Fruit fly (Drosophila melanogaster) Kc167 (cell line): ENCODE data around the gene pes.

ENCODE experiments used
- insv ChIP-seq: fragments of >200 bp; optimal IDR thresholded peaks from 3 replicates; lab custom pipeline; 2018; ENCODE audit warnings: missing external identifiers
- psq ChIP-seq: fragments of >200 bp; optimal IDR thresholded peaks from 2 replicates; lab custom pipeline; 2017; ENCODE audit warnings: missing external identifiers

DNA sequence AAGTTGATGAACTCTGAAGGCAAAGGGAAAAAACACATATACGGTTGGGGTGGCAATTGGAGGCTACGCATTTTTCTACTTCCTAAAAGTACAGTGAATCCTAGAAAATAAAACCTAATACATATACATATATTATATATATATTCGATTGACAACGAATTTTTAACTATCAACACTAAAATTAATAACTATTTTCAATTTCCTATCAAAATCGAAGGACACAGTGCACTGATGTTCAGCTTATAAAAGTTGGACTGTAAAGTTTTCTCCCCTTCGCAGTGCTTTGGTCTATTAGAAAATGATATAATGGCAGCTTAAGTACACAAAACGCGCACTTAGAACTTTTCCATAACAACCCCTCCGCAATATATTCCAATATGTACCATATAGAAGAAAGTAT, 31.1 kb downstream of the pes start:
- TF ChIP-seq psq (lab: Kevin White, UChicago) (no peak), insv (no peak)
